Worm (Caenorhabditis elegans) whole organism, mixed stage, embryonic: Measurements from ENCODE around the gene rog-1.
A peak's percentile ranks its signal among the peaks of the same experiment; 100 is the strongest.

Experiments
- M03D4.4 ChIP-seq: sonication (generic microtip); optimal IDR thresholded peaks from 2 replicates; lab custom pipeline; 2017; ENCODE audit warnings: mild to moderate bottlenecking, missing genetic modification characterization, missing compliant biosample characterization
- bed-3 ChIP-seq: fragments of 200-800 bp; sonication (Bioruptor generic); optimal IDR thresholded peaks from 3 replicates; lab custom pipeline; 2018; ENCODE audit warnings: mild to moderate bottlenecking, missing genetic modification characterization, moderate library complexity, missing compliant biosample characterization
- blmp-1 ChIP-seq: fragments of 150-350 bp; optimal IDR thresholded peaks from 2 replicates; lab custom pipeline; 2014; ENCODE audit warnings: missing biosample characterization, missing genetic modification characterization
- ceh-39 ChIP-seq: fragments of 150-350 bp; optimal IDR thresholded peaks from 2 replicates; lab custom pipeline; 2014; ENCODE audit warnings: missing biosample characterization, missing genetic modification characterization
- ceh-83 ChIP-seq: fragments of 200-800 bp; sonication (Bioruptor generic); optimal IDR thresholded peaks from 2 replicates; lab custom pipeline; 2018; ENCODE audit warnings: mild to moderate bottlenecking, missing genetic modification characterization, missing compliant biosample characterization
- ces-1 ChIP-seq: fragments of 150-350 bp; optimal IDR thresholded peaks from 2 replicates; lab custom pipeline; 2014; ENCODE audit warnings: missing biosample characterization, missing genetic modification reagents, missing genetic modification characterization
- cnd-1 ChIP-seq: fragments of 200-800 bp; sonication (Bioruptor generic); optimal IDR thresholded peaks from 2 replicates; lab custom pipeline; 2018; ENCODE audit warnings: mild to moderate bottlenecking, missing genetic modification characterization, missing compliant biosample characterization
- drap-1 ChIP-seq: fragments of 200-800 bp; sonication (Bioruptor generic); optimal IDR thresholded peaks from 3 replicates; lab custom pipeline; 2018; ENCODE audit warnings: mild to moderate bottlenecking, missing genetic modification characterization, missing compliant biosample characterization
- elt-1 ChIP-seq: sonication (generic microtip); optimal IDR thresholded peaks from 2 replicates; lab custom pipeline; 2017; ENCODE audit warnings: missing genetic modification characterization, mild to moderate bottlenecking, missing compliant biosample characterization, antibody characterized with exemption, moderate library complexity, borderline replicate concordance; ENCODE audit not compliant: insufficient read depth
- elt-3 ChIP-seq: fragments of 150-350 bp; optimal IDR thresholded peaks from 2 replicates; lab custom pipeline; 2014; ENCODE audit warnings: missing biosample characterization, missing genetic modification characterization
- flh-1 ChIP-seq: fragments of 200-800 bp; sonication (Bioruptor generic); optimal IDR thresholded peaks from 2 replicates; lab custom pipeline; 2018; ENCODE audit warnings: mild to moderate bottlenecking, missing genetic modification characterization, moderate library complexity, missing compliant biosample characterization
- ham-2 ChIP-seq: fragments of 200-800 bp; sonication (Bioruptor generic); optimal IDR thresholded peaks from 2 replicates; lab custom pipeline; 2018; ENCODE audit warnings: mild to moderate bottlenecking, missing genetic modification characterization, missing compliant biosample characterization
- hlh-1 ChIP-seq: fragments of 150-350 bp; optimal IDR thresholded peaks from 2 replicates; lab custom pipeline; 2014; ENCODE audit warnings: missing biosample characterization, missing genetic modification reagents, missing genetic modification characterization
- lin-13 ChIP-seq: fragments of 150-350 bp; optimal IDR thresholded peaks from 2 replicates; lab custom pipeline; 2014; ENCODE audit warnings: missing biosample characterization, missing genetic modification characterization
- lsy-2 ChIP-seq: fragments of 150-350 bp; optimal IDR thresholded peaks from 2 replicates; lab custom pipeline; 2014; ENCODE audit warnings: missing biosample characterization, missing genetic modification characterization
- mab-5 ChIP-seq: fragments of 150-350 bp; optimal IDR thresholded peaks from 2 replicates; lab custom pipeline; 2014; ENCODE audit warnings: missing biosample characterization, missing genetic modification characterization
- mep-1 ChIP-seq: fragments of 150-350 bp; optimal IDR thresholded peaks from 2 replicates; lab custom pipeline; 2017; ENCODE audit warnings: missing biosample characterization, missing genetic modification reagents, missing genetic modification characterization, inconsistent platforms
- mls-2 ChIP-seq: sonication (generic microtip); optimal IDR thresholded peaks from 2 replicates; lab custom pipeline; 2016; ENCODE audit warnings: mild to moderate bottlenecking, missing genetic modification characterization, moderate library complexity, missing compliant biosample characterization
- nhr-12 ChIP-seq: fragments of 150-350 bp; optimal IDR thresholded peaks from 2 replicates; lab custom pipeline; 2014; ENCODE audit warnings: missing biosample characterization, missing genetic modification characterization
- nhr-2 ChIP-seq: fragments of 150-350 bp; optimal IDR thresholded peaks from 2 replicates; lab custom pipeline; 2014; ENCODE audit warnings: missing biosample characterization, missing genetic modification characterization
- nhr-237 ChIP-seq: fragments of 150-350 bp; optimal IDR thresholded peaks from 2 replicates; lab custom pipeline; 2014; ENCODE audit warnings: missing biosample characterization, missing genetic modification characterization
- nhr-28 ChIP-seq: fragments of 150-350 bp; optimal IDR thresholded peaks from 2 replicates; lab custom pipeline; 2014; ENCODE audit warnings: missing biosample characterization, missing genetic modification characterization
- nhr-76 ChIP-seq: sonication (generic microtip); optimal IDR thresholded peaks from 2 replicates; lab custom pipeline; 2017; ENCODE audit warnings: missing biosample characterization, missing genetic modification characterization
- pha-4 ChIP-seq: fragments of 150-350 bp; optimal IDR thresholded peaks from 2 replicates; lab custom pipeline; 2018; ENCODE audit warnings: missing biosample characterization, missing genetic modification reagents, missing genetic modification characterization
- sem-2 ChIP-seq: fragments of 200-800 bp; sonication (Bioruptor generic); optimal IDR thresholded peaks from 2 replicates; lab custom pipeline; 2018; ENCODE audit warnings: mild to moderate bottlenecking, missing genetic modification characterization, missing compliant biosample characterization
- snpc-4 ChIP-seq: fragments of 150-350 bp; optimal IDR thresholded peaks from 2 replicates; lab custom pipeline; 2014; ENCODE audit warnings: missing biosample characterization, missing genetic modification characterization
- sptf-1 ChIP-seq: sonication (generic microtip); optimal IDR thresholded peaks from 2 replicates; lab custom pipeline; 2017; ENCODE audit warnings: mild to moderate bottlenecking, missing genetic modification characterization, moderate library complexity, missing compliant biosample characterization
- tbx-8 ChIP-seq: fragments of 200-800 bp; sonication (Bioruptor generic); optimal IDR thresholded peaks from 2 replicates; lab custom pipeline; 2018; ENCODE audit warnings: mild to moderate bottlenecking, missing genetic modification characterization, moderate library complexity, missing compliant biosample characterization
- unc-120 ChIP-seq: sonication (generic microtip); optimal IDR thresholded peaks from 2 replicates; lab custom pipeline; 2017; ENCODE audit warnings: missing genetic modification characterization, missing compliant biosample characterization; ENCODE audit not compliant: poor library complexity, severe bottlenecking
- unc-39 ChIP-seq: fragments of 150-350 bp; optimal IDR thresholded peaks from 2 replicates; lab custom pipeline; 2014; ENCODE audit warnings: missing biosample characterization, missing genetic modification characterization
- zip-8 ChIP-seq: fragments of 150-350 bp; optimal IDR thresholded peaks from 2 replicates; lab custom pipeline; 2014; ENCODE audit warnings: missing biosample characterization, missing genetic modification characterization
- ztf-11 ChIP-seq: fragments of 150-350 bp; optimal IDR thresholded peaks from 2 replicates; lab custom pipeline; 2014; ENCODE audit warnings: missing biosample characterization, missing genetic modification characterization

rog-1 gene

DNA sequence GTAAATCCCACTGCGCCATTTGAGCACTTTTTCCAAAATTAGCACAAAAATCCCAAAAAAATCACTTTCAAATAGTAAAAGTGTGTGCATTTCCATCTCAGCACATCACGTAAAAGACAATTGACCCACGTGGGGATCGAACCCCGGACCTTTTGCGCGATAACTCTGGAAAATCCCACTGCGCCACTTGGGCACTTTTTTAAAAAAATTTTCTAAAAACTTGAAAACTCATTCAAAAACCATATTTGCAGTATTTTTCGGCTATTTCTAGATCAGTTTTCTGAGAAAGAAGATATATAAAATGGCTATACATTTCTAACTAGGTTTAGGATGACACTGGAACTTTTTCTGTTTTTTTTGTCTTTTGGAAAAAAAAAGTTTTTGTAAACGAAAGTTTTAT, 34.7 kb downstream of the rog-1 start:
- no peak for TF ChIP-seq elt-1 (tag; lab: Kevin White, UChicago)
- no peak for TF ChIP-seq nhr-12 (tag; lab: Kevin White, UChicago)
- TF ChIP-seq pha-4 (tag; lab: Kevin White, UChicago): no peak
- TF ChIP-seq snpc-4: no peak
- TF ChIP-seq hlh-1 (tag; lab: Kevin White, UChicago): no peak
- TF ChIP-seq ztf-11: no peak
- no peak for TF ChIP-seq nhr-76 (tag; lab: Kevin White, UChicago)
- TF ChIP-seq nhr-237: no peak
- TF ChIP-seq tbx-8: no peak
- no peak for TF ChIP-seq ceh-39
- TF ChIP-seq nhr-2 (tag; lab: Kevin White, UChicago): no peak
- no peak for TF ChIP-seq bed-3 (GFP tag; lab: Kevin White, UChicago)
- TF ChIP-seq nhr-28: no peak
- no peak for TF ChIP-seq drap-1 (GFP tag; lab: Kevin White, UChicago)
- no peak for TF ChIP-seq lin-13
- TF ChIP-seq mls-2 (tag; lab: Kevin White, UChicago): no peak
- no peak for TF ChIP-seq ceh-83
- TF ChIP-seq ham-2 (GFP tag; lab: Kevin White, UChicago): no peak
- TF ChIP-seq elt-3: no peak
- TF ChIP-seq mab-5: no peak

ce11 chrII:1338196-1338595, 36.6 kb downstream of the rog-1 start:
- TF ChIP-seq nhr-237: no peak
- TF ChIP-seq tbx-8: no peak
- TF ChIP-seq sptf-1 (tag; lab: Kevin White, UChicago): no peak
- no peak for TF ChIP-seq mep-1 (tag; lab: Kevin White, UChicago)
- TF ChIP-seq hlh-1 (tag; lab: Kevin White, UChicago): peak; percentile 6
- peak; percentile 44 for TF ChIP-seq ces-1 (GFP tag; lab: Kevin White, UChicago)
- no peak for TF ChIP-seq zip-8 (tag; lab: Kevin White, UChicago)
- no peak for TF ChIP-seq elt-1 (tag; lab: Kevin White, UChicago)
- TF ChIP-seq mls-2 (tag; lab: Kevin White, UChicago): no peak

DNA sequence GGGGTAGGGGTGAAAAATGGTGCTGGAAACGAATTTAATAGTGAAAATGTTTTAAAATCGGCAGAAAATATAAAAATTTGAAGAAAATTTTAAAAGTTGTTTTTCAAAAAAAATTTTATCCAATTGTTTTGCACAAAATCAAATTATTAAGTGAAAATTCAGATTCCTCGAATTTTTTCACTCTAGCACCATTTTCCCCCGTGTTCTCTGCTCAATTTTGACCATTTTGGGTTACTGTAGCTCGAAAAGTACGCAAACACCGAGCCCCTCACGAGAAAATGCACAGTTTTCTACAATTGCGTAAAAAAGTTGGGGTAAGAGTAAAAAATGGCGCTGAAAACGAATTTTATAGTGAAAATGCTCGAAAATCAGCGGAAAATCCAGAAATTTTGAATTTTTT, 44.9 kb downstream of the rog-1 start:
- no peak for TF ChIP-seq elt-1 (tag; lab: Kevin White, UChicago)
- TF ChIP-seq unc-120 (tag; lab: Kevin White, UChicago): no peak
- TF ChIP-seq ceh-39: no peak
- no peak for TF ChIP-seq sptf-1 (tag; lab: Kevin White, UChicago)
- TF ChIP-seq nhr-28: no peak
- no peak for TF ChIP-seq lsy-2
- TF ChIP-seq tbx-8: no peak
- no peak for TF ChIP-seq M03D4.4 (tag; lab: Kevin White, UChicago)
- TF ChIP-seq unc-39: no peak
- TF ChIP-seq sem-2 (GFP tag; lab: Kevin White, UChicago): no peak

DNA sequence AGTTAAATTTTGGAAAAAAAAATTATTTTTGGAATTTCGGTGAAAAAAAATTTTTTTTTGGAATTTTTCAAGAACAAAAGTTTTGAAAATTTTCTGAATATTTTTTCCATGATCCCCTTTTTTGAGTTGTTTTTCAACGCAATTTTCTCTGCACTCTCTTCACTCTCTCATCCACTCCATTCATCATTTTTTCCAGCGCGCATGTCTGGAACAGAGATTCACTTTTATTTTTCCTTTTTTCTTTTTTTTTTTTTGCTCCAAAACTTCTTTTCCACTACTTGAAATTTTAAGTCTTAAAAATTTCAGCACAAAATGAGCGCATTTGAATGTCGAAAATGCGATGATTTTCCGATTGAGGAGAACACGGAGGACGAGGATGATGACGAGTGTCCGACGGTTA, 48.1 kb downstream of the rog-1 start, which contains the start of gene jip-1:
jip-1 (plus strand) TSS at position 301 of the 400 bp plus-strand sequence.
- TF ChIP-seq mls-2 (tag; lab: Kevin White, UChicago) (no peak), M03D4.4 (tag; lab: Kevin White, UChicago) (no peak), ham-2 (GFP tag; lab: Kevin White, UChicago) (no peak), ceh-83 (no peak), snpc-4 (no peak), pha-4 (tag; lab: Kevin White, UChicago) (no peak), unc-39 (no peak), cnd-1 (no peak), sem-2 (GFP tag; lab: Kevin White, UChicago) (no peak), flh-1 (GFP tag; lab: Kevin White, UChicago) (no peak)

- no peak for TF ChIP-seq blmp-1 (tag; lab: Kevin White, UChicago)
These were observed 49.2 kb downstream of the rog-1 start for ce11 chrII:1325604-1326003.

- TF ChIP-seq ces-1 (GFP tag; lab: Kevin White, UChicago) (peak; percentile 75), lsy-2 (no peak)
These were observed 50.8 kb downstream of the rog-1 start for ce11 chrII:1324017-1324416.
